Worm (Caenorhabditis elegans) whole organism, L3 larva: ENCODE data around the gene crh-1.

Experiments used
- ceh-82 ChIP-seq: fragments of 150-350 bp; optimal IDR thresholded peaks from 2 replicates; lab custom pipeline; 2014; ENCODE audit warnings: missing biosample characterization, missing genetic modification characterization
- nhr-12 ChIP-seq: fragments of 150-350 bp; optimal IDR thresholded peaks from 2 replicates; lab custom pipeline; 2014; ENCODE audit warnings: missing biosample characterization, missing genetic modification characterization

ce11 chrIII:11730312-11730711 is 72.7 kb downstream of the crh-1 start, which contains the start of gene Y41C4A.18:
- TF ChIP-seq ceh-82 (tag; lab: Kevin White, UChicago) (no peak), nhr-12 (tag; lab: Kevin White, UChicago) (no peak)
